Worm (Caenorhabditis elegans) whole organism, L4/young adult: ENCODE results near the gene nex-2.

Experiments
- dao-5 ChIP-seq: sonication (generic microtip); optimal IDR thresholded peaks from 2 replicates; lab custom pipeline; 2016; ENCODE audit warnings: missing genotype, missing genetic modification characterization, moderate library complexity, missing compliant biosample characterization
- him-1 ChIP-seq: sonication (generic microtip); optimal IDR thresholded peaks from 2 replicates; lab custom pipeline; 2016; ENCODE audit warnings: missing genotype, missing genetic modification reagents, missing genetic modification characterization, missing compliant biosample characterization

DNA sequence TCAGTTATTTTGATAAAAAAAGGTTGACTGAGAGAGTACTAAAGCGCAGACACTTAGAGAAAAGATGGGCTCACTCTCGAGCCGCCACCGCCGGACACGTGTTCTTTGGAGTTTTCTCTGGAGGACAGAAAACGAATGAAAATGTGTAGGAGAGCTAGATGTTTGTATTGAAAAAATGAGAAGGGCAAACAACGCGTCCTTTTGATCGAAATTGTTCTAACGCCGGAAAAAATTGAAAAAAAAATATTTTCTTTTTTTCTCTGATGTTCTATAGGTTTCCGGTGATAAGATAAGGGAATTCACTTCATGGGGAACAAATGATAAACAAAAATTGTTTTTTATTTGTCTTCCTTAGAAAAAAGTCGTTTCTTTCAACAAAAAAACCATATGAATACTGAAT, 411 bp downstream of the nex-2 start:
- TF ChIP-seq him-1 (tag; lab: Kevin White, UChicago): no peak
- TF ChIP-seq dao-5 (tag; lab: Kevin White, UChicago): no peak
